Worm (Caenorhabditis elegans) whole organism, L4 larva: ENCODE results near the gene dhhc-13.

Source experiments
- ama-1 ChIP-seq: fragments of 150-350 bp; optimal IDR thresholded peaks from 2 replicates; lab custom pipeline; 2014; ENCODE audit warnings: inconsistent platforms, mixed read lengths
- ceh-28 ChIP-seq: fragments of 150-350 bp; optimal IDR thresholded peaks from 2 replicates; lab custom pipeline; 2014; ENCODE audit warnings: missing biosample characterization, missing genetic modification reagents, missing genetic modification characterization
- dmd-6 ChIP-seq: fragments of 200-800 bp; sonication (Bioruptor generic); IDR thresholded peaks from 2 replicates; pipeline ENCODE4 v1.3.6; 2022; ENCODE audit warnings: missing genetic modification reagents, missing genetic modification characterization, missing compliant biosample characterization
- dve-1 ChIP-seq: sonication (generic microtip); optimal IDR thresholded peaks from 2 replicates; lab custom pipeline; 2017; ENCODE audit warnings: antibody characterized with exemption, mild to moderate bottlenecking, missing genetic modification characterization, missing compliant biosample characterization; ENCODE audit not compliant: insufficient read depth
- lin-13 ChIP-seq: fragments of 150-350 bp; optimal IDR thresholded peaks from 2 replicates; lab custom pipeline; 2014; ENCODE audit warnings: missing biosample characterization, missing genetic modification reagents, missing genetic modification characterization
- lin-38 ChIP-seq: fragments of 200-800 bp; sonication (Bioruptor generic); IDR thresholded peaks from 2 replicates; pipeline ENCODE4 v1.3.6; 2022; ENCODE audit warnings: missing genetic modification reagents, missing genetic modification characterization, missing compliant biosample characterization
- nhr-48 ChIP-seq: sonication (generic microtip); optimal IDR thresholded peaks from 2 replicates; lab custom pipeline; 2016; ENCODE audit warnings: mild to moderate bottlenecking, missing genetic modification characterization, missing compliant biosample characterization
- nhr-77 ChIP-seq: fragments of 150-350 bp; optimal IDR thresholded peaks from 2 replicates; lab custom pipeline; 2014; ENCODE audit warnings: missing biosample characterization, missing genetic modification characterization
- rbr-2 ChIP-seq: sonication (generic microtip); optimal IDR thresholded peaks from 2 replicates; lab custom pipeline; 2016; ENCODE audit warnings: missing genotype, missing genetic modification characterization, missing compliant biosample characterization
- snpc-4 ChIP-seq: fragments of 150-350 bp; optimal IDR thresholded peaks from 2 replicates; lab custom pipeline; 2014; ENCODE audit warnings: missing biosample characterization, missing genetic modification characterization
- zag-1 ChIP-seq: fragments of 150-350 bp; optimal IDR thresholded peaks from 2 replicates; lab custom pipeline; 2014; ENCODE audit warnings: missing biosample characterization, missing genetic modification characterization

- no peak for TF ChIP-seq nhr-77 (tag; lab: Kevin White, UChicago)
- TF ChIP-seq lin-38: no peak
- TF ChIP-seq dve-1 (tag; lab: Kevin White, UChicago): no peak
- no peak for TF ChIP-seq zag-1 (tag; lab: Kevin White, UChicago)
- no peak for TF ChIP-seq nhr-48 (tag; lab: Kevin White, UChicago)
- TF ChIP-seq ama-1 (lab: Kevin White, UChicago): no peak
- TF ChIP-seq snpc-4 (tag; lab: Kevin White, UChicago): no peak
- TF ChIP-seq dmd-6: no peak
- no peak for TF ChIP-seq lin-13 (GFP tag; lab: Kevin White, UChicago)
- no peak for TF ChIP-seq rbr-2 (tag; lab: Kevin White, UChicago)
- TF ChIP-seq ceh-28: no peak
These were observed 2.0 kb upstream of the dhhc-13 start for ce11 chrIV:5915152-5915551.
